Fruit fly (Drosophila melanogaster) whole organism, embryonic: ENCODE results near the gene NimC3.

Experiments
- Atf-2 ChIP-seq: fragments of 200-800 bp; sonication (Bioruptor generic); optimal IDR thresholded peaks from 2 replicates; lab custom pipeline; 2016; ENCODE audit warnings: missing biosample characterization, missing genetic modification characterization
- Atf3 ChIP-seq: fragments of 200-800 bp; sonication (Bioruptor generic); optimal IDR thresholded peaks from 3 replicates; lab custom pipeline; 2016; ENCODE audit warnings: missing biosample characterization, missing genetic modification characterization
- Blimp-1 ChIP-seq: fragments of 200-800 bp; sonication (Bioruptor generic); optimal IDR thresholded peaks from 3 replicates; lab custom pipeline; 2018; ENCODE audit warnings: missing biosample characterization, missing genetic modification characterization, mild to moderate bottlenecking, moderate library complexity, missing genetic modification reagents
- CG10366 ChIP-seq: fragments of 200-800 bp; sonication (Bioruptor generic); IDR thresholded peaks from 2 replicates; pipeline ENCODE4 v1.3.6; 2022; ENCODE audit warnings: missing biosample characterization, missing genetic modification characterization
- CG10431 ChIP-seq: fragments of 200-800 bp; sonication (Bioruptor generic); optimal IDR thresholded peaks from 3 replicates; lab custom pipeline; 2018; ENCODE audit warnings: missing biosample characterization, mild to moderate bottlenecking, missing genetic modification characterization
- CG12299 ChIP-seq: fragments of 200-800 bp; sonication (Bioruptor generic); optimal IDR thresholded peaks from 2 replicates; lab custom pipeline; 2018; ENCODE audit warnings: missing biosample characterization, mild to moderate bottlenecking, missing genetic modification characterization
- CG12769 ChIP-seq: fragments of 200-800 bp; sonication (Bioruptor generic); optimal IDR thresholded peaks from 2 replicates; lab custom pipeline; 2019; ENCODE audit warnings: missing biosample characterization, mild to moderate bottlenecking, missing genetic modification characterization, moderate library complexity
- CG13424 ChIP-seq: fragments of 200-800 bp; sonication (Bioruptor generic); optimal IDR thresholded peaks from 2 replicates; lab custom pipeline; 2019; ENCODE audit warnings: missing biosample characterization, mild to moderate bottlenecking, missing genetic modification characterization, moderate library complexity
- CG14710 ChIP-seq: fragments of 200-800 bp; sonication (Bioruptor generic); optimal IDR thresholded peaks from 3 replicates; lab custom pipeline; 2019; ENCODE audit warnings: missing biosample characterization, mild to moderate bottlenecking, missing genetic modification characterization, moderate library complexity
- CG1602 ChIP-seq: fragments of 200-800 bp; sonication (Bioruptor generic); optimal IDR thresholded peaks from 3 replicates; lab custom pipeline; 2016; ENCODE audit warnings: missing biosample characterization, missing genetic modification characterization
- CG17328 ChIP-seq: fragments of 200-800 bp; sonication (Bioruptor generic); IDR thresholded peaks from 2 replicates; pipeline ENCODE4 v1.3.6; 2022; ENCODE audit warnings: missing biosample characterization, missing genetic modification characterization
- CG17359 ChIP-seq: fragments of 200-800 bp; sonication (Bioruptor generic); optimal IDR thresholded peaks from 3 replicates; lab custom pipeline; 2018; ENCODE audit warnings: missing biosample characterization, mild to moderate bottlenecking, missing genetic modification characterization, moderate library complexity
- CG17361 ChIP-seq: fragments of 200-800 bp; sonication (Bioruptor generic); IDR thresholded peaks from 3 replicates; pipeline ENCODE4 v1.3.6; 2022; ENCODE audit warnings: missing biosample characterization, missing genetic modification characterization
- CG1832 ChIP-seq: fragments of 200-800 bp; sonication (Bioruptor generic); optimal IDR thresholded peaks from 2 replicates; lab custom pipeline; 2017; ENCODE audit warnings: missing biosample characterization, mild to moderate bottlenecking, missing genetic modification characterization, inconsistent platforms
- CG2678 ChIP-seq: fragments of 200-800 bp; sonication (Bioruptor generic); optimal IDR thresholded peaks from 3 replicates; lab custom pipeline; 2019; ENCODE audit warnings: missing biosample characterization, mild to moderate bottlenecking, missing genetic modification characterization, moderate library complexity
- CG3838 ChIP-seq: fragments of 200-800 bp; sonication (Bioruptor generic); optimal IDR thresholded peaks from 3 replicates; lab custom pipeline; 2016; ENCODE audit warnings: missing biosample characterization, missing genetic modification characterization
- CG6654 ChIP-seq: fragments of 200-800 bp; sonication (Bioruptor generic); optimal IDR thresholded peaks from 2 replicates; lab custom pipeline; 2017; ENCODE audit warnings: missing biosample characterization, mild to moderate bottlenecking, missing genetic modification characterization
- CG8290 ChIP-seq, 3 experiments: fragments of 200-800 bp; sonication (Bioruptor generic); optimal IDR thresholded peaks; 2 replicates each; lab custom pipeline; 2016 to 2019; ENCODE audit warnings: missing biosample characterization in 3 of 3, missing genetic modification characterization in 3 of 3, mild to moderate bottlenecking in 2 of 3, moderate library complexity in 1 of 3
- D ChIP-seq, 2 experiments: fragments of 200-800 bp in 1 of 2; fragments of >200 bp in 1 of 2; sonication (Bioruptor generic) in 1 of 2; optimal IDR thresholded peaks; 2 replicates in 1 of 2; 3 replicates in 1 of 2; lab custom pipeline; 2017; ENCODE audit warnings: mild to moderate bottlenecking in 1 of 2, missing biosample characterization in 1 of 2, missing genetic modification characterization in 1 of 2, missing genetic modification reagents in 1 of 2
- Dip3 ChIP-seq: fragments of 200-800 bp; sonication (Bioruptor generic); optimal IDR thresholded peaks from 3 replicates; lab custom pipeline; 2016; ENCODE audit warnings: missing biosample characterization, missing genetic modification characterization
- Ets65A ChIP-seq: fragments of 200-800 bp; sonication (Bioruptor generic); peaks from one replicate; lab custom pipeline; 2016; ENCODE audit warnings: missing biosample characterization, missing genetic modification characterization
- H2.0 ChIP-seq: fragments of 200-800 bp; sonication (Bioruptor generic); IDR thresholded peaks from 2 replicates; pipeline ENCODE4 v1.3.6; 2022; ENCODE audit warnings: missing biosample characterization, missing genetic modification characterization
- HmgZ ChIP-seq: fragments of 200-800 bp; sonication (Bioruptor generic); optimal IDR thresholded peaks from 2 replicates; lab custom pipeline; 2018; ENCODE audit warnings: missing biosample characterization, mild to moderate bottlenecking, missing genetic modification characterization
- Hr78 ChIP-seq, 2 experiments: fragments of 200-800 bp in 1 of 2; fragments of >200 bp in 1 of 2; sonication (Bioruptor generic) in 1 of 2; optimal IDR thresholded peaks; 2 replicates each; lab custom pipeline; 2017 to 2019; ENCODE audit warnings: missing biosample characterization in 2 of 2, missing genetic modification characterization in 2 of 2, mild to moderate bottlenecking in 1 of 2, moderate library complexity in 1 of 2
- Med ChIP-seq: fragments of 200-800 bp; sonication (Bioruptor generic); peaks from one replicate; lab custom pipeline; 2016; ENCODE audit warnings: missing biosample characterization, missing genetic modification characterization, mild to moderate bottlenecking, inconsistent platforms, moderate library complexity
- Ptx1 ChIP-seq: fragments of 200-800 bp; sonication (Bioruptor generic); IDR thresholded peaks from 2 replicates; pipeline ENCODE4 v1.3.6; 2022; ENCODE audit warnings: missing biosample characterization, missing genetic modification characterization
- Six4 ChIP-seq: fragments of 200-800 bp; sonication (Bioruptor generic); optimal IDR thresholded peaks from 2 replicates; lab custom pipeline; 2016; ENCODE audit warnings: missing biosample characterization, missing genetic modification characterization
- Ssrp ChIP-seq: fragments of 200-800 bp; sonication (Bioruptor generic); optimal IDR thresholded peaks from 2 replicates; lab custom pipeline; 2018; ENCODE audit warnings: missing biosample characterization, mild to moderate bottlenecking, missing genetic modification characterization, moderate library complexity
- Trl ChIP-seq, 3 experiments: fragments of >200 bp in 2 of 3; fragments of 200-800 bp in 1 of 3; sonication (Bioruptor generic) in 1 of 3; optimal IDR thresholded peaks; 2 replicates in 1 of 3; 3 replicates in 2 of 3; lab custom pipeline; 2016 to 2017; ENCODE audit warnings: missing biosample characterization in 1 of 3, missing genetic modification characterization in 1 of 3
- Xbp1 ChIP-seq: fragments of 200-800 bp; sonication (Bioruptor generic); optimal IDR thresholded peaks from 3 replicates; lab custom pipeline; 2016; ENCODE audit warnings: missing biosample characterization, mild to moderate bottlenecking, missing genetic modification characterization
- Xrp1 ChIP-seq: fragments of 200-800 bp; sonication (Bioruptor generic); IDR thresholded peaks from 2 replicates; pipeline ENCODE4 v1.3.6; 2022; ENCODE audit warnings: missing biosample characterization, missing genetic modification characterization
- ase ChIP-seq: fragments of 200-800 bp; sonication (Bioruptor generic); IDR thresholded peaks from 3 replicates; pipeline ENCODE4 v1.3.6; 2022; ENCODE audit warnings: missing biosample characterization, missing genetic modification characterization
- ato ChIP-seq: fragments of 200-800 bp; sonication (Bioruptor generic); IDR thresholded peaks from 2 replicates; pipeline ENCODE4 v1.3.6; 2022; ENCODE audit warnings: missing biosample characterization, missing genetic modification characterization; ENCODE audit not compliant: partially characterized antibody
- ci ChIP-seq: fragments of 200-800 bp; sonication (Bioruptor generic); IDR thresholded peaks from 3 replicates; pipeline ENCODE4 v1.3.6; 2022; ENCODE audit warnings: missing biosample characterization, missing genetic modification characterization
- dmrt11E ChIP-seq: fragments of 200-800 bp; sonication (Bioruptor generic); optimal IDR thresholded peaks from 3 replicates; lab custom pipeline; 2018; ENCODE audit warnings: missing biosample characterization, mild to moderate bottlenecking, missing genetic modification characterization, moderate library complexity
- dysf ChIP-seq: fragments of 200-800 bp; sonication (Bioruptor generic); IDR thresholded peaks from 3 replicates; pipeline ENCODE4 v1.3.6; 2022; ENCODE audit warnings: missing biosample characterization, missing genetic modification characterization
- en ChIP-seq: fragments of 200-800 bp; sonication (Bioruptor generic); optimal IDR thresholded peaks from 2 replicates; lab custom pipeline; 2016; ENCODE audit warnings: missing biosample characterization, missing genetic modification characterization
- esg ChIP-seq: fragments of 200-800 bp; sonication (Bioruptor generic); conservative IDR thresholded peaks from 2 replicates; pipeline ENCODE4 v1.3.6; 2022; ENCODE audit warnings: missing biosample characterization, missing genetic modification characterization
- nom ChIP-seq: fragments of 200-800 bp; sonication (Bioruptor generic); optimal IDR thresholded peaks from 2 replicates; lab custom pipeline; 2017; ENCODE audit warnings: missing biosample characterization, missing genetic modification characterization, mild to moderate bottlenecking, moderate library complexity, missing genetic modification reagents
- pho ChIP-seq: fragments of 200-800 bp; sonication (Bioruptor generic); optimal IDR thresholded peaks from 2 replicates; lab custom pipeline; 2016; ENCODE audit warnings: missing biosample characterization, missing genetic modification characterization
- ranshi ChIP-seq: fragments of 200-800 bp; sonication (Bioruptor generic); IDR thresholded peaks from 2 replicates; pipeline ENCODE4 v1.3.6; 2022; ENCODE audit warnings: missing biosample characterization, missing genetic modification characterization
- stc ChIP-seq: fragments of 200-800 bp; sonication (Bioruptor generic); IDR thresholded peaks from 2 replicates; pipeline ENCODE4 v1.3.6; 2022; ENCODE audit warnings: missing biosample characterization, missing genetic modification characterization
- sug ChIP-seq: fragments of 200-800 bp; optimal IDR thresholded peaks from 2 replicates; lab custom pipeline; 2019; ENCODE audit warnings: missing biosample characterization, mild to moderate bottlenecking, missing genetic modification characterization, moderate library complexity

The NimC3 gene

DNA sequence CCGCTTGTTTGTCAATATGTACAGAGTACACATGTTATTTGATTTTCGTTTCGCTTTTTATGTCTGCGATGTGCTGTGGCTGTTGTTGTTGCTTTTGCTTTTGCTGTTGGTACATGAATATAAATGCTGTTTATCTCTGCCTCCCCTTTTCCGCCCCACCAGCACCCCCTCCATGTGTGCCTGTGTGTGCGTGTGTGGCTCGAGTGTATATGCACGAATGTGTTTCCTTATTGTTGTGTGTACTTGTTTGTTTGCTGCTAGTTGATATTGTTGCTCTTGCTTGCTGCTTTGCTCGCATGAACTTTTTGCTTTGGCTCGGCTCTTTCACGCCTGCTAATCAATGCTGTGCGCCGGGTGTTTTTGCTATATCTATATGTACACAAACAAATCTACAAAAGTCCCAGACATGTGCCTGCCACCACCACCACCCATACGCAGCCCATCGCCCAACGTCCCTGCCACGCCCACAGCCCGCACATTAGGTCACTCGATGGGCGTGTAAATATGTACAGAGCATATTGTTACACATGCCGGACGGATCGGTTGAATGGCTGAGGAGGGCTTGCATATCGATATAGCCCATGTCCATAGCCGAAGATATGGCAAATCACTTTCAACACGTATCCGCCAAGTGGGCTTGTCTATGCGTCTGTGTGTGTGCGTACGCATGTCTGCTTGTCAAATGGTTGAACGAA is 4.2 kb upstream of the NimC3 start (continued):
- TF ChIP-seq CG13424 (peak; percentile 98), CG12299 (tag; lab: Kevin White, UChicago) (peak; percentile 99), Atf-2 (GFP tag; lab: Kevin White, UChicago) (peak; percentile 99), dysf (peak; percentile 94), CG3838 (GFP tag; lab: Kevin White, UChicago) (peak; percentile 100), Dip3 (GFP tag; lab: Kevin White, UChicago) (peak; percentile 95), en (GFP tag; lab: Kevin White, UChicago) (peak; percentile 99), CG1832 (GFP tag; lab: Kevin White, UChicago) (no peak), CG14710 (tag; lab: Kevin White, UChicago) (peak; percentile 98), Xbp1 (GFP tag; lab: Kevin White, UChicago) (peak; percentile 91), CG17359 (tag; lab: Kevin White, UChicago) (peak; percentile 100), pho (GFP tag; lab: Kevin White, UChicago) (peak; percentile 99), CG6654 (GFP tag; lab: Kevin White, UChicago) (peak; percentile 94), Six4 (GFP tag; lab: Kevin White, UChicago) (peak; percentile 99), CG17361 (GFP tag; lab: Robert Waterston, UW) (peak; percentile 94), ato (GFP tag; lab: Robert Waterston, UW) (0 out of 2 replicates have a peak, but pooled peaks have one; percentile 49), ranshi (GFP tag; lab: Robert Waterston, UW) (peak; percentile 98), CG1602 (peak; percentile 99), CG2678 (tag; lab: Kevin White, UChicago) (peak; percentile 100), nom (GFP tag; lab: Kevin White, UChicago) (peak; percentile 81)

DNA sequence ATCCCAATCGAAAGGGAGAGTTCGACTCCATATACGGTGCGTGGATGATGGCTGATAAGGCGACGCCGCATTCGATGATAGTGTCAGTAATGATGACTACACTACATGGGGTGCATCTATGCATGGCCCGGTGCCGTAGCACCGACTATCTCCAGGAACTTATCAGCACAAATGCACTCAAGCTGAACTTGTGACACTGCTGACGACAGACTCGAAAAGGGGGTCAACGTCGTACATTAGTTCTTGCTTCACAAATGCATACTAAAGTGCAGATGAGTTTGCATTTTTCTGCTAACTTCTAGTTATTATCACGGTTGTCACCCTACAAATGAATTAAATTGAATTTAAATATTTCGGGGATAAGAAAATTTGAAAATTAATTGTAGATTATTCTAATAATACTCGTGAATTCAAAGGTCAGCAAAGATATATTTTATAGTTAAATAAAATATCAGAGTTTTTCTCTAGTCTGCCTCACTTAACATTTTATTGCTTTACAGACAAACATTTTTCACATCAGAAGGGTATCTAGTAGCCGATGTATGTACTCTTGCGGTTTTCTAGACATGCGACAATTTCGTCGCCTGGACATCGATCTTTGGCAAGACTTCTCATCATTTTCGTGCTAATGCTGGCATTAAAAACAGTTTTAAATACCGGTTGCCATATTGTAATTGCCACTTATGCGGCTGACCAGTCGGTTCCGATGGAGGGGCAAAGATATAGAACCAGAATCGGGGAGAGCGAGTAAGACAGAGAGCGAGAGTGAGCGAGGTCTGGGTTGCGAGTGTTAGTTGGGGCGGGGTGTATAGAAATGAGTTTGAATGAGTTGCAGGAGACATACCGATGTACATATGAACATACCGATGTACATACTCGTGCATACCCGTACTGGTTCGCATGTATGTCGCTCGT is 3.4 kb upstream of the NimC3 start:
- peak; percentile 30; the same call in 1 of the 2 replicates for TF ChIP-seq CG17328 (GFP tag; lab: Robert Waterston, UW)
- peak; percentile 15 for TF ChIP-seq D (optimal IDR thresholded peaks at IDR 0.05; lab: Kevin White, UChicago)
- no peak for TF ChIP-seq D (GFP tag; optimal IDR thresholded peaks at IDR 0.05; lab: Kevin White, UChicago)
- peak; percentile 60 for TF ChIP-seq Ssrp (tag; lab: Kevin White, UChicago)
- TF ChIP-seq pho (GFP tag; lab: Kevin White, UChicago) = no peak
- TF ChIP-seq CG10366 (GFP tag; lab: Robert Waterston, UW) = peak; percentile 19; the same call in 1 of the 2 replicates
- TF ChIP-seq CG1832 (GFP tag; lab: Kevin White, UChicago) = peak; percentile 46
- no peak for TF ChIP-seq en (GFP tag; lab: Kevin White, UChicago)
- TF ChIP-seq sug (tag; lab: Kevin White, UChicago) = no peak
- peak in 1 of 2 experiments; percentile 87 for TF ChIP-seq Hr78 (GFP tag; optimal IDR thresholded peaks at IDR 0.05; lab: Kevin White, UChicago)
- peak; percentile 44 for TF ChIP-seq dmrt11E (tag; lab: Kevin White, UChicago)
- 0 out of 3 replicates have a peak, but pooled peaks have one; percentile 25 for TF ChIP-seq ci (GFP tag; lab: Robert Waterston, UW)
- TF ChIP-seq ase (GFP tag; lab: Robert Waterston, UW) = 0 out of 3 replicates have a peak, but pooled peaks have one; percentile 12
- TF ChIP-seq Med = peak; percentile 34
- no peak for TF ChIP-seq HmgZ (tag; lab: Kevin White, UChicago)
- no peak for TF ChIP-seq Atf3 (GFP tag; lab: Kevin White, UChicago)
- peak; percentile 56 for TF ChIP-seq esg (GFP tag; lab: Robert Waterston, UW)
- peak; percentile 9 for TF ChIP-seq Ets65A (GFP tag; lab: Kevin White, UChicago)
- no peak for TF ChIP-seq H2.0 (GFP tag; lab: Robert Waterston, UW)
- peak; percentile 46; the same call in 1 of the 2 replicates for TF ChIP-seq Xrp1 (GFP tag; lab: Robert Waterston, UW)
- peak; percentile 65 to 85 for TF ChIP-seq Trl (optimal IDR thresholded peaks at IDR 0.05; lab: Kevin White, UChicago)
- TF ChIP-seq Trl (GFP tag; optimal IDR thresholded peaks at IDR 0.05; lab: Kevin White, UChicago) = no peak
- TF ChIP-seq CG10431 = peak; percentile 39
- TF ChIP-seq CG8290 (GFP tag; optimal IDR thresholded peaks at IDR 0.05; lab: Kevin White, UChicago) = no peak
- peak in 1 of 2 experiments; percentile 23 for TF ChIP-seq CG8290 (tag; optimal IDR thresholded peaks at IDR 0.05; lab: Kevin White, UChicago)
- no peak for TF ChIP-seq CG12769 (tag; lab: Kevin White, UChicago)
- TF ChIP-seq Blimp-1 (GFP tag; lab: Kevin White, UChicago) = peak; percentile 68
- no peak for TF ChIP-seq stc (GFP tag; lab: Robert Waterston, UW)
- peak; percentile 49 for TF ChIP-seq Ptx1
